Fruit fly (Drosophila melanogaster) whole organism, pupa: ENCODE results near the gene eIF3d2.

Experiments used
- CG10348 ChIP-seq: fragments of 200-800 bp; sonication (Bioruptor generic); IDR thresholded peaks from 2 replicates; pipeline ENCODE4 v1.3.6; 2022; ENCODE audit warnings: missing biosample characterization, missing genetic modification characterization
- CG14655 ChIP-seq: fragments of 200-800 bp; sonication (Bioruptor generic); optimal IDR thresholded peaks from 3 replicates; lab custom pipeline; 2017; ENCODE audit warnings: mild to moderate bottlenecking, missing biosample characterization, missing genetic modification reagents, missing genetic modification characterization
- CG15710 ChIP-seq: fragments of 200-800 bp; sonication (Bioruptor generic); optimal IDR thresholded peaks from 2 replicates; lab custom pipeline; 2018; ENCODE audit warnings: missing biosample characterization, mild to moderate bottlenecking, missing genetic modification characterization, moderate library complexity
- CG8159 ChIP-seq: fragments of 200-800 bp; sonication (Bioruptor generic); optimal IDR thresholded peaks from 3 replicates; lab custom pipeline; 2018; ENCODE audit warnings: missing biosample characterization, mild to moderate bottlenecking, missing genetic modification characterization, moderate library complexity
- fd96Ca ChIP-seq: fragments of 200-800 bp; sonication (Bioruptor generic); IDR thresholded peaks from 3 replicates; pipeline ENCODE4 v1.3.6; 2022; ENCODE audit warnings: missing biosample characterization, missing genetic modification characterization
- rn ChIP-seq: fragments of 200-800 bp; sonication (Bioruptor generic); IDR thresholded peaks from 2 replicates; pipeline ENCODE4 v1.3.6; 2022; ENCODE audit warnings: missing biosample characterization, missing genetic modification characterization

dm6 chr3R:12222093-12222492 is 27.3 kb upstream of the eIF3d2 start, which contains the start of gene Rsbp15:
- TF ChIP-seq CG14655 (GFP tag; lab: Kevin White, UChicago) = no peak
- no peak for TF ChIP-seq CG8159 (tag; lab: Kevin White, UChicago)
- TF ChIP-seq rn = no peak
- no peak for TF ChIP-seq CG10348 (GFP tag; lab: Robert Waterston, UW)
- no peak for TF ChIP-seq CG15710 (tag; lab: Kevin White, UChicago)
- no peak for TF ChIP-seq fd96Ca (GFP tag; lab: Robert Waterston, UW)
